Fruit fly (Drosophila melanogaster): Measurements from ENCODE around the gene CG32373.

DNA sequence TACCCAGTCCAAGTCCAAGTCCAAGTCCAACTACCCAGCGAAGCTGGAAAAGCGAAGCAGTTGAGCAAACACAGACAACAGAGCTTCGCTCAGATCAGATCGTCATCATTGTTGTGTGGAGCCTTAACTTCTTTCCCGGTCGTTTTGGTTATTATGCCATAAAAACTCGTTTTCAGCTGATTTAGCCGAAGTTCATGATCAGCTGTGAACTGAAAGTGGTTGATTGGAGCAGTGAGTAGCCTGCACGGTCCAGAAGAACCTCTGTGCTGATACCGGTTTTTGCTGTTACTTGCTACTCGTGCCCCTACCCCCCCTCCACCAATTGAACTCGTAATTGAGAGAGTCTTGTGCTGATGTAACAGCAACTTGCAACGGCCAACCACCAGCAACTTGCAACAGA lies 39.8 kb upstream of the CG32373 start:
- no peak for TF ChIP-seq Hr78 (GFP tag; optimal IDR thresholded peaks at IDR 0.05)
- no peak for TF ChIP-seq Abd-B (GFP tag; optimal IDR thresholded peaks at IDR 0.05)
- TF ChIP-seq tai (GFP tag; optimal IDR thresholded peaks at IDR 0.05), result no peak
- TF ChIP-seq OdsH (GFP tag; optimal IDR thresholded peaks at IDR 0.05), result no peak
- peak; percentile 16 for TF ChIP-seq fru (GFP tag; optimal IDR thresholded peaks at IDR 0.05)
- TF ChIP-seq rgr (GFP tag; optimal IDR thresholded peaks at IDR 0.05), result no peak

All from whole organism, wandering third instar larva.